Worm (Caenorhabditis elegans): ENCODE results near the gene ZK742.4.

DNA sequence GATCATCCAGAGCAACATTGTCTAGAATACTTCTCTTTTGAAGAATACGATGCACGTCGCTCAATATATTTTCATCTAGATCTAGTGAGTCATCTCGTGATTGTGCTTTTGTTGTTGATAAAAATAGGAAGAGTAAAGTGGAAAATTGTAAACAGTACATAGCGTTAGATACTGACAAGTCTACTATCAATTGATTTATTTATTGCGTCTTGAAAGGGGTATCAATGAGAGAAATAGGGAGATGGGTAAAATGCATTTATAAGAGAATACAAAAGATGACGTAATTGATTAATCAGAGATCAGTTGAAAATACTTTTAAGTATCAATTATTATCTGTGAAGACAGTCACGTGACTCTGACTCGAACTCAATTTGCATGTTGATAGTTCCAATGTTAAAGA is 25.3 kb upstream of the ZK742.4 start, which contains the start of gene txt-5:
- TF ChIP-seq lim-7 (GFP tag; IDR thresholded peaks at IDR 0.05) (no peak), lsy-2 (tag; optimal IDR thresholded peaks at IDR 0.05) (no peak), daf-8 (GFP tag; IDR thresholded peaks at IDR 0.05) (no peak), Y48G9A.11 (GFP tag; IDR thresholded peaks at IDR 0.05) (no peak), spr-3 (GFP tag; optimal IDR thresholded peaks at IDR 0.05) (no peak), nhr-102 (tag; optimal IDR thresholded peaks at IDR 0.05) (no peak), mxl-3 (GFP tag; optimal IDR thresholded peaks at IDR 0.05) (no peak), nhr-25 (tag; optimal IDR thresholded peaks at IDR 0.05; ENCODE audit: borderline replicate concordance, insufficient read depth) (no peak), dmd-6 (GFP tag; IDR thresholded peaks at IDR 0.05) (no peak), nhr-10 (tag; optimal IDR thresholded peaks at IDR 0.05) (no peak), ama-1 (optimal IDR thresholded peaks at IDR 0.05) (no peak), lin-39 (tag; optimal IDR thresholded peaks at IDR 0.05) (no peak)
